Fruit fly (Drosophila melanogaster) whole organism, embryonic: Measurements from ENCODE around the gene PCID2.
A peak's percentile ranks its signal among the peaks of the same experiment; 100 is the strongest.

Experiments used
- ATbp ChIP-seq: fragments of 200-800 bp; sonication (Bioruptor generic); optimal IDR thresholded peaks from 2 replicates; lab custom pipeline; 2017; ENCODE audit warnings: missing biosample characterization, mild to moderate bottlenecking, missing genetic modification characterization, missing genetic modification reagents
- Blimp-1 ChIP-seq: fragments of 200-800 bp; sonication (Bioruptor generic); optimal IDR thresholded peaks from 3 replicates; lab custom pipeline; 2018; ENCODE audit warnings: missing biosample characterization, missing genetic modification characterization, mild to moderate bottlenecking, moderate library complexity, missing genetic modification reagents
- CG10274 ChIP-seq: fragments of 200-800 bp; sonication (Bioruptor generic); optimal IDR thresholded peaks from 3 replicates; lab custom pipeline; 2017; ENCODE audit warnings: missing biosample characterization, mild to moderate bottlenecking, missing genetic modification characterization
- CG10959 ChIP-seq: fragments of 200-800 bp; sonication (Bioruptor generic); IDR thresholded peaks from 2 replicates; pipeline ENCODE4 v1.3.6; 2022; ENCODE audit warnings: missing biosample characterization, missing genetic modification characterization
- CG1603 ChIP-seq: fragments of 200-800 bp; sonication (Bioruptor generic); optimal IDR thresholded peaks from 2 replicates; lab custom pipeline; 2019; ENCODE audit warnings: missing biosample characterization, mild to moderate bottlenecking, missing genetic modification characterization, moderate library complexity
- CG17359 ChIP-seq: fragments of 200-800 bp; sonication (Bioruptor generic); optimal IDR thresholded peaks from 3 replicates; lab custom pipeline; 2018; ENCODE audit warnings: missing biosample characterization, mild to moderate bottlenecking, missing genetic modification characterization, moderate library complexity
- CG18476 ChIP-seq: fragments of 200-800 bp; sonication (Bioruptor generic); optimal IDR thresholded peaks from 2 replicates; lab custom pipeline; 2016; ENCODE audit warnings: missing biosample characterization, mild to moderate bottlenecking, missing genetic modification characterization
- CG31224 ChIP-seq: fragments of 200-800 bp; sonication (Bioruptor generic); IDR thresholded peaks from 2 replicates; pipeline ENCODE4 v1.3.6; 2022; ENCODE audit warnings: missing biosample characterization, missing genetic modification characterization
- CG3281 ChIP-seq: fragments of 200-800 bp; sonication (Bioruptor generic); optimal IDR thresholded peaks from 3 replicates; lab custom pipeline; 2017; ENCODE audit warnings: missing biosample characterization, mild to moderate bottlenecking, missing genetic modification characterization
- CG3726 ChIP-seq: fragments of 200-800 bp; sonication (Bioruptor generic); IDR thresholded peaks from 3 replicates; pipeline ENCODE4, ENCODE4 v1.3.6; 2022; ENCODE audit warnings: missing biosample characterization, missing genetic modification characterization
- CG4854 ChIP-seq: fragments of 200-800 bp; sonication (Bioruptor generic); optimal IDR thresholded peaks from 2 replicates; lab custom pipeline; 2016; ENCODE audit warnings: missing biosample characterization, missing genetic modification characterization, inconsistent platforms
- CG8388 ChIP-seq: fragments of 200-800 bp; sonication (Bioruptor generic); optimal IDR thresholded peaks from 2 replicates; lab custom pipeline; 2019; ENCODE audit warnings: missing biosample characterization, mild to moderate bottlenecking, missing genetic modification characterization, moderate library complexity
- Camta ChIP-seq: fragments of 200-800 bp; sonication (Bioruptor generic); optimal IDR thresholded peaks from 2 replicates; lab custom pipeline; 2016; ENCODE audit warnings: missing biosample characterization, missing genetic modification characterization
- Doc3 ChIP-seq: fragments of 200-800 bp; sonication (Bioruptor generic); IDR thresholded peaks from 3 replicates; pipeline ENCODE4 v1.3.6; 2022; ENCODE audit warnings: missing biosample characterization, missing genetic modification characterization; ENCODE audit not compliant: partially characterized antibody
- Ets65A ChIP-seq: fragments of 200-800 bp; sonication (Bioruptor generic); peaks from one replicate; lab custom pipeline; 2016; ENCODE audit warnings: missing biosample characterization, missing genetic modification characterization
- Gug ChIP-seq: fragments of 200-800 bp; sonication (Bioruptor generic); IDR thresholded peaks from 4 replicates; pipeline ENCODE4 v1.3.6; 2022; ENCODE audit warnings: missing biosample characterization, missing genetic modification characterization
- H2.0 ChIP-seq: fragments of 200-800 bp; sonication (Bioruptor generic); IDR thresholded peaks from 2 replicates; pipeline ENCODE4 v1.3.6; 2022; ENCODE audit warnings: missing biosample characterization, missing genetic modification characterization
- HLHmδ ChIP-seq: fragments of 200-800 bp; sonication (Bioruptor generic); optimal IDR thresholded peaks from 2 replicates; lab custom pipeline; 2018; ENCODE audit warnings: missing biosample characterization, mild to moderate bottlenecking, missing genetic modification characterization, moderate library complexity
- Hr39 ChIP-seq: fragments of >200 bp; optimal IDR thresholded peaks from 2 replicates; lab custom pipeline; 2017
- Hsf ChIP-seq: fragments of 200-800 bp; sonication (Bioruptor generic); optimal IDR thresholded peaks from 3 replicates; lab custom pipeline; 2016; ENCODE audit warnings: missing biosample characterization, missing genetic modification characterization
- MESR4 ChIP-seq: fragments of 200-800 bp; sonication (Bioruptor generic); optimal IDR thresholded peaks from 2 replicates; lab custom pipeline; 2018; ENCODE audit warnings: missing biosample characterization, mild to moderate bottlenecking, missing genetic modification characterization, moderate library complexity
- Nf-YA ChIP-seq: fragments of 200-800 bp; sonication (Bioruptor generic); IDR thresholded peaks from 2 replicates; pipeline ENCODE4 v1.3.6; 2022; ENCODE audit warnings: missing biosample characterization, missing genetic modification characterization
- Optix ChIP-seq: fragments of 200-800 bp; sonication (Bioruptor generic); IDR thresholded peaks from 3 replicates; pipeline ENCODE4 v1.3.6; 2022; ENCODE audit warnings: missing biosample characterization, missing genetic modification characterization
- PHDP ChIP-seq: fragments of 200-800 bp; sonication (Bioruptor generic); optimal IDR thresholded peaks from 3 replicates; lab custom pipeline; 2018; ENCODE audit warnings: missing biosample characterization, mild to moderate bottlenecking, missing genetic modification characterization, moderate library complexity
- Sox102F ChIP-seq: fragments of 200-800 bp; sonication (Bioruptor generic); optimal IDR thresholded peaks from 2 replicates; lab custom pipeline; 2018; ENCODE audit warnings: missing biosample characterization, mild to moderate bottlenecking, missing genetic modification characterization, moderate library complexity
- amos ChIP-seq: fragments of 200-800 bp; sonication (Bioruptor generic); IDR thresholded peaks from 2 replicates; pipeline ENCODE4 v1.3.6; 2022; ENCODE audit warnings: missing biosample characterization, missing genetic modification characterization; ENCODE audit not compliant: partially characterized antibody
- br ChIP-seq: fragments of >200 bp; optimal IDR thresholded peaks from 2 replicates; lab custom pipeline; 2017
- caup ChIP-seq: fragments of 200-800 bp; sonication (Bioruptor generic); optimal IDR thresholded peaks from 3 replicates; lab custom pipeline; 2017; ENCODE audit warnings: missing biosample characterization, mild to moderate bottlenecking, missing genetic modification characterization, moderate library complexity; ENCODE audit not compliant: severe bottlenecking
- chinmo ChIP-seq: fragments of 200-800 bp; sonication (Bioruptor generic); IDR thresholded peaks from 4 replicates; pipeline ENCODE4 v1.3.6; 2022; ENCODE audit warnings: missing biosample characterization, missing genetic modification characterization; ENCODE audit not compliant: partially characterized antibody
- danr ChIP-seq: fragments of 200-800 bp; sonication (Bioruptor generic); IDR thresholded peaks from 2 replicates; pipeline ENCODE4 v1.3.6; 2022; ENCODE audit warnings: missing biosample characterization, missing genetic modification characterization
- dysf ChIP-seq: fragments of 200-800 bp; sonication (Bioruptor generic); IDR thresholded peaks from 3 replicates; pipeline ENCODE4 v1.3.6; 2022; ENCODE audit warnings: missing biosample characterization, missing genetic modification characterization
- en ChIP-seq: fragments of 200-800 bp; sonication (Bioruptor generic); optimal IDR thresholded peaks from 2 replicates; lab custom pipeline; 2016; ENCODE audit warnings: missing biosample characterization, missing genetic modification characterization
- ewg ChIP-seq: fragments of 200-800 bp; sonication (Bioruptor generic); optimal IDR thresholded peaks from 3 replicates; lab custom pipeline; 2017; ENCODE audit warnings: mild to moderate bottlenecking, missing biosample characterization, missing genetic modification reagents, missing genetic modification characterization
- gce ChIP-seq: fragments of 200-800 bp; sonication (Bioruptor generic); IDR thresholded peaks from 3 replicates; pipeline ENCODE4 v1.3.6; 2022; ENCODE audit warnings: missing biosample characterization, missing genetic modification characterization
- grn ChIP-seq: fragments of 200-800 bp; sonication (Bioruptor generic); optimal IDR thresholded peaks from 3 replicates; lab custom pipeline; 2017; ENCODE audit warnings: missing biosample characterization, missing genetic modification characterization
- ham ChIP-seq: fragments of 200-800 bp; sonication (Bioruptor generic); IDR thresholded peaks from 2 replicates; pipeline ENCODE4 v1.3.6; 2022; ENCODE audit warnings: missing biosample characterization, missing genetic modification characterization
- her ChIP-seq: fragments of 200-800 bp; sonication (Bioruptor generic); optimal IDR thresholded peaks from 2 replicates; lab custom pipeline; 2016; ENCODE audit warnings: missing biosample characterization, missing genetic modification characterization
- lab ChIP-seq: fragments of 200-800 bp; sonication (Bioruptor generic); optimal IDR thresholded peaks from 3 replicates; lab custom pipeline; 2017; ENCODE audit warnings: missing biosample characterization, missing genetic modification characterization, mild to moderate bottlenecking, moderate library complexity, missing genetic modification reagents
- mld ChIP-seq: fragments of 200-800 bp; sonication (Bioruptor generic); IDR thresholded peaks from 3 replicates; pipeline ENCODE4 v1.3.6; 2022; ENCODE audit warnings: missing biosample characterization, missing genetic modification characterization; ENCODE audit not compliant: partially characterized antibody
- pb ChIP-seq: fragments of 200-800 bp; sonication (Bioruptor generic); optimal IDR thresholded peaks from 3 replicates; lab custom pipeline; 2016; ENCODE audit warnings: missing biosample characterization, missing genetic modification characterization
- pzg ChIP-seq: fragments of 200-800 bp; sonication (Bioruptor generic); optimal IDR thresholded peaks from 3 replicates; lab custom pipeline; 2018; ENCODE audit warnings: missing biosample characterization, mild to moderate bottlenecking, missing genetic modification characterization, moderate library complexity
- ro ChIP-seq: fragments of 200-800 bp; sonication (Bioruptor generic); IDR thresholded peaks from 2 replicates; pipeline ENCODE4 v1.3.6; 2022; ENCODE audit warnings: missing biosample characterization, missing genetic modification characterization
- row ChIP-seq: fragments of 200-800 bp; sonication (Bioruptor generic); IDR thresholded peaks from 3 replicates; pipeline ENCODE4 v1.3.6; 2022; ENCODE audit warnings: missing biosample characterization, missing genetic modification characterization
- sens ChIP-seq: fragments of 200-800 bp; sonication (Bioruptor generic); peaks from one replicate; lab custom pipeline; 2016; ENCODE audit warnings: missing biosample characterization, missing genetic modification characterization
- slou ChIP-seq: fragments of 200-800 bp; sonication (Bioruptor generic); optimal IDR thresholded peaks from 3 replicates; lab custom pipeline; 2016; ENCODE audit warnings: missing biosample characterization, missing genetic modification characterization
- sqz ChIP-seq: fragments of 200-800 bp; sonication (Bioruptor generic); optimal IDR thresholded peaks from 3 replicates; lab custom pipeline; 2018; ENCODE audit warnings: missing biosample characterization, mild to moderate bottlenecking, missing genetic modification characterization
- toy ChIP-seq: fragments of 200-800 bp; sonication (Bioruptor generic); IDR thresholded peaks from 2 replicates; pipeline ENCODE4 v1.3.6; 2022; ENCODE audit warnings: missing biosample characterization, missing genetic modification characterization
- unpg ChIP-seq: fragments of 200-800 bp; sonication (Bioruptor generic); optimal IDR thresholded peaks from 3 replicates; lab custom pipeline; 2018; ENCODE audit warnings: missing biosample characterization, mild to moderate bottlenecking, missing genetic modification characterization, moderate library complexity
- vvl ChIP-seq: fragments of 200-800 bp; sonication (Bioruptor generic); IDR thresholded peaks from 2 replicates; pipeline ENCODE4 v1.3.6; 2022; ENCODE audit warnings: missing biosample characterization, missing genetic modification characterization
- yki ChIP-seq: fragments of >200 bp; optimal IDR thresholded peaks from 3 replicates; lab custom pipeline; 2018

The PCID2 gene

DNA sequence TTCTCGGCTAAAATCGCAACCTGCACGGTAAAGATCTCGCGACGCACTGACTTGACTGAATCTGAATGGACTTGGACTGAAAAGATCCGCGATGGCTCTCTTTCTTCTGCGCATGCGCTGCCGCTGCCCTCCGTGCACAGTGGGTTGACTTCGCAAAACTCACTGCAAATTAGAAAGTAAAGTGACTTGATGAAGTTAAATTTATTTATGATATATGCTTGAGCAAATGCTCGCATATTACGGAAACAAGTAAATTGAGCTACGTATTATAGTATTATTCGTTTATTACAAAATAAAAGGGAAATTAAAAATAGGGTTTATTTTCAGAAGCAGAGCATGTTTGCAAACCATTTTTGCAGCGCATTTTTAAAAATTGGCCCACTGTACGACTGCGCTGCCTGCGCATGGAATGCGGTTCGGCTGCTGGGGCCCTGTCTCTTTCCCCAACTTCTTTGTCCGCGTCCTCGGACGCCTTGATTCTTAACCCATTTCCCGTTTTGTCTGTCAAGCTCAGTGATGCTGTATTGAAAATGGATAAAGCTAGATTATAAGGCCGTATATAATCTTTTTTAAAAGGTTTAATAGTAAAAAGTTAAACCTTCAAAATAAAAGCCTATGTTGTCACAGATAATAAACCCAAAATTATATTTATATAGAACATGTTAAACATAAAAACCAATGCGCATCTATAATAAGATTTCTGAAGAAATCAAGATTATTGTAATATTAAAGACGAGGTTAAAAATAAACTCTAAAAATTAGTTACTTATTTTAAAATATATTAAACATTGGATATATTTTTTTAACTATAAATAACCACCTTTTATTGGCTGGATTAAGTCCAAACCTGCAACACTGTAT lies 38.3 kb upstream of the PCID2 start, which contains the start of gene rt (continued):
- TF ChIP-seq amos (GFP tag; lab: Robert Waterston, UW) (no peak), en (GFP tag; lab: Kevin White, UChicago) (no peak), CG3726 (GFP tag; lab: Robert Waterston, UW) (0 out of 3 replicates have a peak, but pooled peaks have one; percentile 19), pzg (no peak), CG31224 (GFP tag; lab: Robert Waterston, UW) (peak; percentile 29; the same call in 1 of the 2 replicates), ewg (GFP tag; lab: Kevin White, UChicago) (peak; percentile 72), CG17359 (tag; lab: Kevin White, UChicago) (peak; percentile 31), mld (no peak), lab (peak; percentile 15), Hsf (GFP tag; lab: Kevin White, UChicago) (peak; percentile 63), pb (GFP tag; lab: Kevin White, UChicago) (no peak), Optix (GFP tag; lab: Robert Waterston, UW) (no peak), br (no peak), CG1603 (tag; lab: Kevin White, UChicago) (peak; percentile 58), yki (no peak), ham (GFP tag; lab: Robert Waterston, UW) (no peak), Sox102F (GFP tag; lab: Kevin White, UChicago) (peak; percentile 41), caup (GFP tag; lab: Kevin White, UChicago) (no peak), CG10274 (GFP tag; lab: Kevin White, UChicago) (peak; percentile 3), toy (GFP tag; lab: Robert Waterston, UW) (no peak), CG18476 (peak; percentile 36), Gug (GFP tag; lab: Robert Waterston, UW) (no peak), slou (GFP tag; lab: Kevin White, UChicago) (no peak), grn (GFP tag; lab: Kevin White, UChicago) (no peak), CG10959 (GFP tag; lab: Robert Waterston, UW) (0 out of 2 replicates have a peak, but pooled peaks have one; percentile 33)

DNA sequence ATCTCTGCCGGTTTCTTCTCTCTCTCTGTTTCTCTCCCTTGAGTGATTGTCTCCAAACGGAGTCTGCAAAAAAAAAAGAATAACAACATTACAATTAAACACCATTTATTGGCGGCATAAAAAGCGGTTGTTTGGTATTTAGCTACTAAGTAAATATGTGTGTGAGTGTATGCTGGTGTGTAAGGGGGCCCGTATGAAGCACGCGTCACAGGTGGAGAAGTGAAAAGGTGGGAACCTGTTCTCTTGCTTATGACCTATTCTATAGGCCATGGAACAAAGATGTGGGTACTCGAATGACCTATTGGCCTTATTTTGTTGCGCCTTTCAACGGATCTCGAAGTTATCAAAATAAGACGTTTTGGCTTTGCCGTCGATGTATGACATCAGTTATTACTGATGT lies 37.6 kb upstream of the PCID2 start:
- no peak for TF ChIP-seq Hr39 (lab: Kevin White, UChicago)
- TF ChIP-seq PHDP (tag; lab: Kevin White, UChicago) = peak; percentile 14
- TF ChIP-seq sqz (GFP tag; lab: Kevin White, UChicago) = no peak
- TF ChIP-seq her (GFP tag; lab: Kevin White, UChicago) = no peak
- no peak for TF ChIP-seq dysf (GFP tag; lab: Robert Waterston, UW)
- no peak for TF ChIP-seq Doc3
- peak; percentile 27 for TF ChIP-seq lab
- TF ChIP-seq ATbp (GFP tag; lab: Kevin White, UChicago) = peak; percentile 11
- peak; percentile 44; the same call in 1 of the 2 replicates for TF ChIP-seq Nf-YA (GFP tag; lab: Robert Waterston, UW)
- peak; percentile 15 for TF ChIP-seq Camta (GFP tag; lab: Kevin White, UChicago)
- TF ChIP-seq unpg = no peak
- TF ChIP-seq MESR4 = no peak
- no peak for TF ChIP-seq CG4854 (GFP tag; lab: Kevin White, UChicago)
- TF ChIP-seq sens (GFP tag; lab: Kevin White, UChicago) = peak; percentile 80
- 0 out of 4 replicates have a peak, but pooled peaks have one; percentile 36 for TF ChIP-seq chinmo
- TF ChIP-seq Blimp-1 (GFP tag; lab: Kevin White, UChicago) = peak; percentile 3
- TF ChIP-seq row (GFP tag; lab: Robert Waterston, UW) = 0 out of 3 replicates have a peak, but pooled peaks have one; percentile 14
- TF ChIP-seq vvl = 0 out of 2 replicates have a peak, but pooled peaks have one; percentile 10
- peak; percentile 60 for TF ChIP-seq Ets65A (GFP tag; lab: Kevin White, UChicago)
- no peak for TF ChIP-seq danr (GFP tag; lab: Robert Waterston, UW)
- peak; percentile 18 for TF ChIP-seq HLHmδ (GFP tag; lab: Kevin White, UChicago)
- no peak for TF ChIP-seq H2.0 (GFP tag; lab: Robert Waterston, UW)
- TF ChIP-seq ro (GFP tag; lab: Robert Waterston, UW) = no peak
- TF ChIP-seq gce (GFP tag; lab: Robert Waterston, UW) = no peak
- TF ChIP-seq CG3281 (GFP tag; lab: Kevin White, UChicago) = peak; percentile 14
- TF ChIP-seq CG8388 (GFP tag; lab: Kevin White, UChicago) = no peak
